Worm (Caenorhabditis elegans): Measurements from ENCODE around the gene E01G6.2.
"Not testable (repeated sequence)": the region's sequence is repeated elsewhere in the genome, so short reads cannot be mapped to it uniquely, and the experiment has no call there.

E01G6.2 gene

ce11 chrX:12302755-12303154 is 46.3 kb downstream of the E01G6.2 start, which contains the start of gene dot-1.3:
TSS of gene dot-1.3 (minus strand) at chrX:12302855.
- TF ChIP-seq tbx-37 (GFP tag; conservative IDR thresholded peaks at IDR 0.05); flt-1 (GFP tag; IDR thresholded peaks at IDR 0.05); hnd-1 (tag; optimal IDR thresholded peaks at IDR 0.05): not testable (repeated sequence)

- TF ChIP-seq F13C5.2 (tag; optimal IDR thresholded peaks at IDR 0.05) (no peak), ama-1 (optimal IDR thresholded peaks at IDR 0.05) (no peak), B0310.2 (tag; optimal IDR thresholded peaks at IDR 0.05) (no peak)
Observed at ce11 chrX:12304231-12304630, 47.8 kb downstream of the E01G6.2 start.

ce11 chrX:12306565-12306964 is 50.1 kb downstream of the E01G6.2 start, which contains the start of gene phf-32:
TSS of gene phf-32 (plus strand) at chrX:12306865.
- TF ChIP-seq hmg-4 (GFP tag; optimal IDR thresholded peaks at IDR 0.05) (no peak), hmbx-1 (tag; optimal IDR thresholded peaks at IDR 0.05) (no peak), tbx-11 (GFP tag; IDR thresholded peaks at IDR 0.05) (no peak), ets-7 (tag; optimal IDR thresholded peaks at IDR 0.05) (no peak), aly-1 (tag; optimal IDR thresholded peaks at IDR 0.05) (no peak), ama-1 (optimal IDR thresholded peaks at IDR 0.05) (no peak), tra-4 (tag; optimal IDR thresholded peaks at IDR 0.05) (no peak), F13C5.2 (tag; optimal IDR thresholded peaks at IDR 0.05) (no peak), ceh-36 (tag; optimal IDR thresholded peaks at IDR 0.05) (no peak), B0310.2 (tag; optimal IDR thresholded peaks at IDR 0.05) (no peak), sea-1 (GFP tag; conservative IDR thresholded peaks at IDR 0.05) (no peak), tbx-37 (GFP tag; conservative IDR thresholded peaks at IDR 0.05) (no peak), ceh-13 (GFP tag; optimal IDR thresholded peaks at IDR 0.05) (no peak), flt-1 (GFP tag; IDR thresholded peaks at IDR 0.05) (no peak), hnd-1 (tag; optimal IDR thresholded peaks at IDR 0.05) (no peak), pes-1 (GFP tag; IDR thresholded peaks at IDR 0.05) (no peak), scrt-1 (GFP tag; IDR thresholded peaks at IDR 0.05) (no peak)

ce11 chrX:12308045-12308499 is 51.6 kb downstream of the E01G6.2 start, which contains the start of gene F17A2.16:
TSS of gene F17A2.16 (plus strand) at chrX:12308449.
- TF ChIP-seq ceh-36 (tag; optimal IDR thresholded peaks at IDR 0.05); hmg-4 (GFP tag; optimal IDR thresholded peaks at IDR 0.05); sea-1 (GFP tag; conservative IDR thresholded peaks at IDR 0.05): not testable (repeated sequence)
